Worm (Caenorhabditis elegans): Measurements from ENCODE around the gene T13H5.8.

ce11 chrII:8554568-8554967 is 36.3 kb downstream of the T13H5.8 start:
- TF ChIP-seq ceh-16 (tag; optimal IDR thresholded peaks at IDR 0.05) = no peak
- TF ChIP-seq elt-3 (tag; optimal IDR thresholded peaks at IDR 0.05) = no peak
- TF ChIP-seq daf-12 (tag; optimal IDR thresholded peaks at IDR 0.05) = no peak
- no peak for TF ChIP-seq skn-1 (tag; optimal IDR thresholded peaks at IDR 0.05)
- TF ChIP-seq nhr-76 (tag; optimal IDR thresholded peaks at IDR 0.05) = no peak
- no peak for TF ChIP-seq ceh-82 (tag; optimal IDR thresholded peaks at IDR 0.05)
- no peak for TF ChIP-seq eor-1 (tag; optimal IDR thresholded peaks at IDR 0.05)
